Fruit fly (Drosophila melanogaster) whole organism, embryonic: ENCODE data around the gene SoYb.
A peak's percentile ranks its signal among the peaks of the same experiment; 100 is the strongest.

Source experiments
- B-H2 ChIP-seq: fragments of 200-800 bp; sonication (Bioruptor generic); optimal IDR thresholded peaks from 2 replicates; lab custom pipeline; 2018; ENCODE audit warnings: missing biosample characterization, mild to moderate bottlenecking, missing genetic modification characterization
- CG11398 ChIP-seq: fragments of 200-800 bp; sonication (Bioruptor generic); optimal IDR thresholded peaks from 2 replicates; lab custom pipeline; 2016; ENCODE audit warnings: missing biosample characterization, missing genetic modification characterization
- CG11560 ChIP-seq: fragments of 200-800 bp; sonication (Bioruptor generic); IDR thresholded peaks from 3 replicates; pipeline ENCODE4 v1.3.6; 2022; ENCODE audit warnings: missing biosample characterization, missing genetic modification characterization
- CG12219 ChIP-seq: fragments of 200-800 bp; sonication (Bioruptor generic); optimal IDR thresholded peaks from 3 replicates; lab custom pipeline; 2018; ENCODE audit warnings: missing biosample characterization, mild to moderate bottlenecking, missing genetic modification characterization
- CG12769 ChIP-seq: fragments of 200-800 bp; sonication (Bioruptor generic); optimal IDR thresholded peaks from 2 replicates; lab custom pipeline; 2019; ENCODE audit warnings: missing biosample characterization, mild to moderate bottlenecking, missing genetic modification characterization, moderate library complexity
- CG12942 ChIP-seq: fragments of 200-800 bp; sonication (Bioruptor generic); optimal IDR thresholded peaks from 3 replicates; lab custom pipeline; 2016; ENCODE audit warnings: missing biosample characterization, missing genetic modification characterization
- CG13894 ChIP-seq: fragments of 200-800 bp; sonication (Bioruptor generic); optimal IDR thresholded peaks from 3 replicates; lab custom pipeline; 2018; ENCODE audit warnings: missing biosample characterization, mild to moderate bottlenecking, missing genetic modification characterization, moderate library complexity
- CG14441 ChIP-seq: fragments of 200-800 bp; sonication (Bioruptor generic); IDR thresholded peaks from 2 replicates; pipeline ENCODE4 v1.3.6; 2022; ENCODE audit warnings: missing biosample characterization, missing genetic modification characterization
- CG14667 ChIP-seq: fragments of 200-800 bp; sonication (Bioruptor generic); IDR thresholded peaks from 2 replicates; pipeline ENCODE4 v1.3.6; 2022; ENCODE audit warnings: missing biosample characterization, missing genetic modification characterization
- CG1529 ChIP-seq: fragments of 200-800 bp; sonication (Bioruptor generic); optimal IDR thresholded peaks from 3 replicates; lab custom pipeline; 2018; ENCODE audit warnings: missing biosample characterization, missing genetic modification characterization
- CG17361 ChIP-seq: fragments of 200-800 bp; sonication (Bioruptor generic); IDR thresholded peaks from 3 replicates; pipeline ENCODE4 v1.3.6; 2022; ENCODE audit warnings: missing biosample characterization, missing genetic modification characterization
- CG1832 ChIP-seq: fragments of 200-800 bp; sonication (Bioruptor generic); optimal IDR thresholded peaks from 2 replicates; lab custom pipeline; 2017; ENCODE audit warnings: missing biosample characterization, mild to moderate bottlenecking, missing genetic modification characterization, inconsistent platforms
- CG30431 ChIP-seq: fragments of 200-800 bp; sonication (Bioruptor generic); optimal IDR thresholded peaks from 2 replicates; lab custom pipeline; 2017; ENCODE audit warnings: missing biosample characterization, missing genetic modification characterization
- CG32532 ChIP-seq: fragments of 200-800 bp; sonication (Bioruptor generic); IDR thresholded peaks from 2 replicates; pipeline ENCODE4 v1.3.6; 2022; ENCODE audit warnings: missing biosample characterization, missing genetic modification characterization
- CG32767 ChIP-seq: fragments of 200-800 bp; sonication (Bioruptor generic); IDR thresholded peaks from 2 replicates; pipeline ENCODE4 v1.3.6; 2022; ENCODE audit warnings: missing biosample characterization, missing genetic modification characterization
- CG34376 ChIP-seq: fragments of 200-800 bp; sonication (Bioruptor generic); optimal IDR thresholded peaks from 2 replicates; lab custom pipeline; 2018; ENCODE audit warnings: missing biosample characterization, mild to moderate bottlenecking, missing genetic modification characterization
- CG3726 ChIP-seq: fragments of 200-800 bp; sonication (Bioruptor generic); IDR thresholded peaks from 3 replicates; pipeline ENCODE4, ENCODE4 v1.3.6; 2022; ENCODE audit warnings: missing biosample characterization, missing genetic modification characterization
- CG4360 ChIP-seq: fragments of 200-800 bp; sonication (Bioruptor generic); IDR thresholded peaks from 2 replicates; pipeline ENCODE4 v1.3.6; 2022; ENCODE audit warnings: missing biosample characterization, missing genetic modification characterization
- CG4424 ChIP-seq: fragments of 200-800 bp; sonication (Bioruptor generic); optimal IDR thresholded peaks from 3 replicates; lab custom pipeline; 2016; ENCODE audit warnings: missing biosample characterization, missing genetic modification characterization
- CG6765 ChIP-seq: fragments of 200-800 bp; sonication (Bioruptor generic); optimal IDR thresholded peaks from 3 replicates; lab custom pipeline; 2017; ENCODE audit warnings: missing biosample characterization, mild to moderate bottlenecking, missing genetic modification characterization
- CG7271 ChIP-seq: fragments of 200-800 bp; sonication (Bioruptor generic); optimal IDR thresholded peaks from 2 replicates; lab custom pipeline; 2018; ENCODE audit warnings: missing biosample characterization, mild to moderate bottlenecking, missing genetic modification characterization, moderate library complexity
- CG8290 ChIP-seq, 3 experiments: fragments of 200-800 bp; sonication (Bioruptor generic); optimal IDR thresholded peaks; 2 replicates each; lab custom pipeline; 2016 to 2019; ENCODE audit warnings: missing biosample characterization in 3 of 3, missing genetic modification characterization in 3 of 3, mild to moderate bottlenecking in 2 of 3, moderate library complexity in 1 of 3
- Dfd ChIP-seq, 2 experiments: fragments of >200 bp; optimal IDR thresholded peaks; 2 replicates each; lab custom pipeline; 2017; ENCODE audit warnings: missing biosample characterization in 2 of 2, missing genetic modification characterization in 2 of 2
- HmgD ChIP-seq: fragments of 200-800 bp; sonication (Bioruptor generic); optimal IDR thresholded peaks from 3 replicates; lab custom pipeline; 2016; ENCODE audit warnings: missing biosample characterization, missing genetic modification characterization
- Kr ChIP-seq: fragments of 200-800 bp; sonication (Bioruptor generic); optimal IDR thresholded peaks from 2 replicates; lab custom pipeline; 2017; ENCODE audit warnings: missing biosample characterization, mild to moderate bottlenecking, missing genetic modification characterization
- MBD-R2 ChIP-seq: fragments of 200-800 bp; sonication (Bioruptor generic); IDR thresholded peaks from 2 replicates; pipeline ENCODE4 v1.3.6; 2022; ENCODE audit warnings: missing biosample characterization, missing genetic modification characterization
- Max ChIP-seq: fragments of 200-800 bp; sonication (Bioruptor generic); optimal IDR thresholded peaks from 2 replicates; lab custom pipeline; 2016; ENCODE audit warnings: missing biosample characterization, mild to moderate bottlenecking, missing genetic modification characterization
- YL-1 ChIP-seq: fragments of 200-800 bp; sonication (Bioruptor generic); optimal IDR thresholded peaks from 3 replicates; lab custom pipeline; 2017; ENCODE audit warnings: missing biosample characterization, mild to moderate bottlenecking, missing genetic modification characterization
- cad ChIP-seq: fragments of >200 bp; optimal IDR thresholded peaks from 2 replicates; lab custom pipeline; 2017; ENCODE audit warnings: missing biosample characterization, missing genetic modification characterization
- corto ChIP-seq: fragments of 200-800 bp; sonication (Bioruptor generic); optimal IDR thresholded peaks from 2 replicates; lab custom pipeline; 2016; ENCODE audit warnings: missing biosample characterization, mild to moderate bottlenecking, missing genetic modification characterization, moderate library complexity
- dm ChIP-seq: fragments of 200-800 bp; sonication (Bioruptor generic); optimal IDR thresholded peaks from 3 replicates; lab custom pipeline; 2016; ENCODE audit warnings: missing biosample characterization, missing genetic modification characterization
- dmrt99B ChIP-seq: fragments of 200-800 bp; sonication (Bioruptor generic); optimal IDR thresholded peaks from 2 replicates; lab custom pipeline; 2018; ENCODE audit warnings: missing biosample characterization, mild to moderate bottlenecking, missing genetic modification characterization, moderate library complexity
- eyg ChIP-seq: fragments of 200-800 bp; sonication (Bioruptor generic); optimal IDR thresholded peaks from 3 replicates; lab custom pipeline; 2016; ENCODE audit warnings: missing biosample characterization, missing genetic modification characterization
- gce ChIP-seq: fragments of 200-800 bp; sonication (Bioruptor generic); IDR thresholded peaks from 3 replicates; pipeline ENCODE4 v1.3.6; 2022; ENCODE audit warnings: missing biosample characterization, missing genetic modification characterization
- gfzf ChIP-seq: fragments of 200-800 bp; sonication (Bioruptor generic); optimal IDR thresholded peaks from 2 replicates; lab custom pipeline; 2016; ENCODE audit warnings: missing biosample characterization, mild to moderate bottlenecking, missing genetic modification characterization, moderate library complexity
- insv ChIP-seq, 2 experiments: fragments of 200-800 bp; sonication (Bioruptor generic); optimal IDR thresholded peaks; 3 replicates each; lab custom pipeline; 2016 to 2018; ENCODE audit warnings: missing biosample characterization in 2 of 2, missing genetic modification characterization in 2 of 2
- kah ChIP-seq: fragments of 200-800 bp; sonication (Bioruptor generic); optimal IDR thresholded peaks from 2 replicates; lab custom pipeline; 2018; ENCODE audit warnings: missing biosample characterization, mild to moderate bottlenecking, missing genetic modification characterization
- maf-S ChIP-seq: fragments of 200-800 bp; sonication (Bioruptor generic); optimal IDR thresholded peaks from 2 replicates; lab custom pipeline; 2016; ENCODE audit warnings: missing biosample characterization, missing genetic modification characterization
- pb ChIP-seq: fragments of 200-800 bp; sonication (Bioruptor generic); optimal IDR thresholded peaks from 3 replicates; lab custom pipeline; 2016; ENCODE audit warnings: missing biosample characterization, missing genetic modification characterization
- pita ChIP-seq: fragments of 200-800 bp; sonication (Bioruptor generic); optimal IDR thresholded peaks from 2 replicates; lab custom pipeline; 2017; ENCODE audit warnings: missing biosample characterization, mild to moderate bottlenecking, missing genetic modification characterization
- prd ChIP-seq, 3 experiments: fragments of >200 bp in 2 of 3; fragments of 200-800 bp in 1 of 3; sonication (Bioruptor generic) in 1 of 3; optimal IDR thresholded peaks in 2 of 3; IDR thresholded peaks in 1 of 3; 2 replicates in 2 of 3; 3 replicates in 1 of 3; pipeline versions ENCODE4 v1.3.6 to Lab custom; 2017 to 2022; ENCODE audit warnings: missing biosample characterization in 1 of 3, missing genetic modification characterization in 1 of 3
- row ChIP-seq: fragments of 200-800 bp; sonication (Bioruptor generic); IDR thresholded peaks from 3 replicates; pipeline ENCODE4 v1.3.6; 2022; ENCODE audit warnings: missing biosample characterization, missing genetic modification characterization
- schlank ChIP-seq: fragments of 200-800 bp; sonication (Bioruptor generic); optimal IDR thresholded peaks from 2 replicates; lab custom pipeline; 2018; ENCODE audit warnings: missing biosample characterization, mild to moderate bottlenecking, missing genetic modification characterization
- sima ChIP-seq: fragments of 200-800 bp; sonication (Bioruptor generic); optimal IDR thresholded peaks from 2 replicates; lab custom pipeline; 2016; ENCODE audit warnings: missing biosample characterization, missing genetic modification characterization
- slbo ChIP-seq: fragments of 200-800 bp; sonication (Bioruptor generic); IDR thresholded peaks from 2 replicates; pipeline ENCODE4 v1.3.6; 2022; ENCODE audit warnings: missing biosample characterization, missing genetic modification characterization
- stc ChIP-seq: fragments of 200-800 bp; sonication (Bioruptor generic); IDR thresholded peaks from 2 replicates; pipeline ENCODE4 v1.3.6; 2022; ENCODE audit warnings: missing biosample characterization, missing genetic modification characterization
- tap ChIP-seq: fragments of 200-800 bp; optimal IDR thresholded peaks from 3 replicates; lab custom pipeline; 2019; ENCODE audit warnings: missing biosample characterization, mild to moderate bottlenecking, missing genetic modification characterization, moderate library complexity
- tx ChIP-seq: fragments of 200-800 bp; sonication (Bioruptor generic); optimal IDR thresholded peaks from 2 replicates; lab custom pipeline; 2016; ENCODE audit warnings: missing biosample characterization, missing genetic modification characterization
- unc-4 ChIP-seq: fragments of 200-800 bp; sonication (Bioruptor generic); IDR thresholded peaks from 2 replicates; pipeline ENCODE4 v1.3.6; 2022; ENCODE audit warnings: missing biosample characterization, missing genetic modification characterization; ENCODE audit not compliant: partially characterized antibody
- yki ChIP-seq: fragments of >200 bp; optimal IDR thresholded peaks from 3 replicates; lab custom pipeline; 2018

Gene SoYb

DNA sequence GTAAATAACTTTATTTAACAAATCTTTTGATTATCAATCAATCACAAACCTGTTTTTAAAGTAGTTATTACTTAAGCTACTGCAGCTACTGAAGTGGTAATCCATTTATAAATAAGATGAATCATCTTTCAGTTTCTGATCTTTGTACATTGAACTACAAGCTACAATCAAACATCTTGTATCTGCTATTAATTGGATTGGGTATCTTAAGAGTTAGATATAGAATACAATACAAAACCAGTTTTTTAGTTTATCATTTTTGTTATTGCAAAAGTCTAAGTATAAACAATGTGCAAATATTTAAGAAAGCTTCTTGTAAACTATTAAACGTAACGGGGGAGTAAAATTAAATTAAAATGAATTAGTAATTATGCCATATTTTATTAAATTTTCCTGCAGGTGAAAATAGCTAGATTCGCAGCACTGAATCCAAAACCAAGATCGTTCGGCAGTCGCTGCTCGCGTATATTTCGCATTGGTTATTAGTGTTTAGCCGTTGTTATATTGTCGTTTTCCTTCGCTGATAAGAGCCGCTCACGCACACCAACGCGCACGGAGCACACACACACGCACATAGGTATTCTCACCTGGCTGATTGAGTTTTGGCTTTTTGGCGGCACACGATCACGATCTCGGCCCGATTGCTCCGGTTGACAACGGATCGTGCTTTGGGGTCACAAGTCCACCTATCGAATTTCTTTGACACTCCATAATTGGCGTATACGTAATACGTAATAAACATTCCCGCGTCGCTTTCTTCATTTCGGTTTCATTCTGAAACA is 54.6 kb downstream of the SoYb start:
- TF ChIP-seq MBD-R2 (peak; percentile 15; the same call in 1 of the 2 replicates), CG6765 (GFP tag; lab: Kevin White, UChicago) (no peak), CG14667 (GFP tag; lab: Robert Waterston, UW) (no peak), CG17361 (peak; percentile 22; the same call in 1 of the 3 replicates), slbo (GFP tag; lab: Robert Waterston, UW) (no peak), sima (GFP tag; lab: Kevin White, UChicago) (no peak), CG8290 (GFP tag; optimal IDR thresholded peaks at IDR 0.05; lab: Kevin White, UChicago) (no peak), CG8290 (tag; optimal IDR thresholded peaks at IDR 0.05; lab: Kevin White, UChicago) (peak in 1 of 2 experiments; percentile 57), CG4360 (GFP tag; lab: Robert Waterston, UW) (no peak), eyg (GFP tag; lab: Kevin White, UChicago) (no peak), prd (optimal IDR thresholded peaks at IDR 0.05; lab: Kevin White, UChicago) (no peak), prd (GFP tag; IDR thresholded peaks at IDR 0.05; lab: Robert Waterston, UW) (no peak), CG11560 (tag; lab: Robert Waterston, UW) (no peak), CG14441 (GFP tag; lab: Robert Waterston, UW) (peak; percentile 30; the same call in 1 of the 2 replicates), CG1529 (GFP tag; lab: Kevin White, UChicago) (no peak), cad (GFP tag; lab: Kevin White, UChicago) (no peak), CG32767 (no peak), CG11398 (GFP tag; lab: Kevin White, UChicago) (no peak), insv (GFP tag; optimal IDR thresholded peaks at IDR 0.05; lab: Kevin White, UChicago) (no peak), CG1832 (GFP tag; lab: Kevin White, UChicago) (no peak), CG32532 (GFP tag; lab: Robert Waterston, UW) (peak; percentile 21; the same call in 1 of the 2 replicates), YL-1 (GFP tag; lab: Kevin White, UChicago) (no peak), CG12942 (GFP tag; lab: Kevin White, UChicago) (no peak), row (GFP tag; lab: Robert Waterston, UW) (peak; percentile 60), HmgD (GFP tag; lab: Kevin White, UChicago) (no peak), tap (tag; lab: Kevin White, UChicago) (no peak), tx (GFP tag; lab: Kevin White, UChicago) (no peak), dm (GFP tag; lab: Kevin White, UChicago) (no peak), B-H2 (peak; percentile 39), Dfd (GFP tag; optimal IDR thresholded peaks at IDR 0.05; lab: Kevin White, UChicago) (no peak), CG30431 (no peak), maf-S (GFP tag; lab: Kevin White, UChicago) (no peak), CG12769 (peak; percentile 75), dmrt99B (no peak), gce (GFP tag; lab: Robert Waterston, UW) (no peak), yki (lab: Kevin White, UChicago) (no peak), schlank (tag; lab: Kevin White, UChicago) (no peak), CG4424 (GFP tag; lab: Kevin White, UChicago) (no peak), Max (GFP tag; lab: Kevin White, UChicago) (no peak), CG12219 (no peak), CG7271 (no peak), pb (GFP tag; lab: Kevin White, UChicago) (no peak), kah (GFP tag; lab: Kevin White, UChicago) (no peak), CG3726 (GFP tag; lab: Robert Waterston, UW) (no peak), gfzf (GFP tag; lab: Kevin White, UChicago) (no peak), corto (peak; percentile 67), pita (GFP tag; lab: Kevin White, UChicago) (no peak), Kr (no peak), stc (no peak), CG34376 (GFP tag; lab: Kevin White, UChicago) (peak; percentile 69), CG13894 (tag; lab: Kevin White, UChicago) (peak; percentile 52), unc-4 (GFP tag; lab: Robert Waterston, UW) (no peak)
